Worm (Caenorhabditis elegans) whole organism, dauer: Measurements from ENCODE around the gene col-85.

Source experiments
- unc-62 ChIP-seq: sonication (generic microtip); optimal IDR thresholded peaks from 2 replicates; lab custom pipeline; 2017; ENCODE audit warnings: missing biosample characterization, missing genetic modification reagents, missing genetic modification characterization

Gene col-85

DNA sequence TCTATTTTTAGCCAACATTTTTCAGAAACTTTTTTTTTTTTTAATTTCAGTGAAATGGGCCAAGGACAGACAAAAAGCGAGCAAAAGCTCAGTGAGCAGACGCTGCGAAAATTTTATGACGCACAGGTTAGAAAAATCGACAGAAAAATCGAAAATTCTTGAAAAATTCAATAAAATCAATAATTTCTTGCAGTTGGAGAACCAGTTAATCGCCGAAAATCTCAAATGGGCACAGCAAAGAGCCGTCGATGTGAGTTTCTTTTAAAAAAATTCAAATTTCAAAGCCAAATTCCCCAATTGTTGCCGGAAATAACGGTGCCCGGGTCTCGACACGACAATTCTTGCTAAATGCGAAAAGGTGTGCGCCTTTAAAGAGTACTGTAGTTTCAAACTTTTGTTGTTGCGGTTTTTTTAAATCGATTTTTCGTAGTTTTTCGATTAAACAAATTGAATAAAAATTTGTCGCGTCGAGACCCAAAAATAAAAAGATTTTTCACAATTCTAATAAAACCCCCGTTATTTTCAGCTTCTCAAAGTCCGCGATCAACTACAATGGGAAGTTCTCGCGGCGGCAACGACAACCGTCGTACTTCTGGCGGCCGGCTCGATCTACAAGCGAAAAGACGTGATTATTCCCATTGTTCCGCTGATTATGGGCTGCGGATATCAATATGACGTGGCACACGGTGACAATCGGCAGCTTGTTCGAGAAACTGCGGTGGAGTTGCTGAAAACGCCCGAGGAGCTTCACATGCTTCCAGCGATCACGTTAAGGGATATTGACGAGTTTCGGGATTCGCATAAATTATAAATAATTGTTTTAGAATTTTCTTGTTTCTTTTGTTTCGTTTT is 34.1 kb downstream of the col-85 start, which contains the start of gene tag-280:
Gene tag-280, plus strand, starts transcription at position 51 of the 852 bp plus-strand sequence.
- TF ChIP-seq unc-62 (GFP tag; lab: Kevin White, UChicago), result no peak

DNA sequence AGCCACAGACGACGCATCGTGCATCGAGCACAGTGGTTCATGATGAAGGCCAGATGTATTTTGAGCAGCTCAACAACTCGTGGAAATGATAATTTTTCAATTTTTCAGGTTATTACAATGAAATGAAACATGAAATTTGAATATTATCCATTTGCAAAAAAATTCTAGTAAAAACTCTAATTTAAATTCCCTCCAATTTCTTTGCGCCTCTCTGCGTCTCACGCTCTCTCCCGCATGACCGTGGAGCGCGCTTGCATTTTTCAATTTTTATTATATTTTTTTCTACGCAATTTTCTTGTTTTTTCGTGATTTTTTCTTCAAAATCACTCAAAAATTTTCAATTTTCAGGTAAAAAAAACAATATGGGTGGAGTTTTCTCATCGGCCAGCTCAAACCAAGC is 35.5 kb downstream of the col-85 start, which contains the start of gene tag-281:
Gene tag-281, plus strand, starts transcription at position 340 of the 400 bp plus-strand sequence.
- TF ChIP-seq unc-62 (GFP tag; lab: Kevin White, UChicago), result no peak

DNA sequence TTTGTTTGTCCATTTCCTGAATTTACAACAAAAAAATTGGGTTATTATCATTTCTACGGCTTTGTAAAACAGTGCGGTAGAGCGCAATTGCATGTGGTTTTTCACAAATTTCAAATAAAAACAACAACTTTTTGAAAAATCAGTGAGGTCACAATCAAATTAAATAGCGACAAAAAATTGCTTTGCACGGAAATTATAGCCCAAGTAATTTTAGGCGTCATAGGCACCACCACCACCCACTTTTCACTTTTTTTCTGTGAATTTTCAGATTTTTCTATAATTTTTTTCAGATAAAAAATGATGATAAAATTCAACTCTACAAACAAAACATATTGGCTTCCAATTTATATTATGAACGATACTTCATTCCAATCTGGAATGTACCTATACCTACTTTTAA is 37.6 kb downstream of the col-85 start, which contains the start of gene sre-38:
Gene sre-38, plus strand, starts transcription at position 301 of the 400 bp plus-strand sequence.
- no peak for TF ChIP-seq unc-62 (GFP tag; lab: Kevin White, UChicago)

DNA sequence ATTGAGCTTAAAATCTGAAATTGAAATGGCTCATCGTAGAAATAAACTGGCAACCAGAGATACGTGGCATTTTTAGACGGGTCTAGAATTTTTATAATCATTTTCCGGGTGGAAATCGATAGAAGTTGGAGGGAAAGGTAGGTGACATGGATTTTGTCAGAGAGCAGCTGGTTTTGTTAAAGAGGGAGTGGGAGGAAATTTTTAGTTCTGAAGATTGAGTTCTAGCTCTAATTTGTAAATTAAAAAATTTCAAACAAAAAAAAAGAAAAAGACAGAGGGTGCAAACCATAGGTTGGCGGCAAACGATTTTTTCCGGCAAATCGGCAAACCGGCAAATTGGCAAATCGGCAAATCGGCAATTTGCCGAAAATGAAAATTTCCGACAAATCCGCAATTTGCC is 38.3 kb downstream of the col-85 start, which contains the start of gene sre-32:
Gene sre-32, minus strand, starts transcription at position 101 of the 400 bp plus-strand sequence.
- TF ChIP-seq unc-62 (GFP tag; lab: Kevin White, UChicago), result no peak

DNA sequence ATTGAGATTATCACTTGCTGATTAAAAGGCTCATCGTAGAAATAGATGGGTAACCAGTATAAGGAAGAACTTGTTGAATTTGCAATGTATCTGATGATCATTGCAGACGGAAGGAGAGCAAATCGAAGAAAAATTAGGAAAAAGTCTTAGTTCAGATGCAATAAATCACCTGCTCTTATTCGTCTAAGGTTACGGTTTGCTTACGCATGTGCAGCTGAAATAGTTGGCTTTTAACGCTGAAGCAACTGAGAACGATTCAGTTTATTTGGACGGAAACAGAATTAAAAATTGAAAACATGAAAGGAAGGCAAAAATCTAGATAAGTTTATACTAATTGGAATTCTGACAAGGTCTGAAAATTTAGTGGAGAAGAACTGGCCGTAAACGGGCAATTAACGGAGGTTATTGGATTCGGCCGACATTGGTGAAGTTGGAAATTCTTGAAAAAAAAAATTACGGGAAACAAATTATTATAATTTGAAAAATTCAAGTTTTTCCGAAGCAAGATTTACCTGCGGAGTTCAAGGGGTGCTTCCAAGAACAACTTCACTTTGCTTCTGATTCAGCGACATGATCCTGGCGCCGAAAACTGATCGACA is 42.0 kb downstream of the col-85 start, which contains the start of the genes sre-35 and sre-33:
Gene sre-35, minus strand, starts transcription at position 101 of the 599 bp plus-strand sequence.
Gene sre-33, plus strand, starts transcription at position 549 of the 599 bp plus-strand sequence.
- no peak for TF ChIP-seq unc-62 (GFP tag; lab: Kevin White, UChicago)

DNA sequence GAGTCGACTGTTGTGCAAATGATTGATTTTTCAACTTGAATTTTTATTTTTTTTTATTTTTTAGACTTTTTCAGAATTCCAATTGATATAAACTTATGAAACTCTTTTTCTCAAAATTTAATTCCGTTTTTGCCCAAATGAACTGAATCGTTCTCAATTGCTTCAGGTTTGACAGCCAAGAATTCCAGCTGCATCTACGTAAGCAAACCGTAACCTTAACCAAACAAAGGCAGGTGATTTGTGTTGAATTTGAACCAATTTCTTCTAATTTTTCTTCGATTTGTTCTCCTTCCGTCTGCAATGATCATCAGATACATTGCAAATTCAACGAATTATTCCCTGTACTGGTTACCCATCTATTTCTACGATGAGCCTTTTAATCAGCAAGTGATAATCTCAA is 45.0 kb downstream of the col-85 start, which contains the start of gene sre-34:
Gene sre-34, plus strand, starts transcription at position 301 of the 400 bp plus-strand sequence.
- TF ChIP-seq unc-62 (GFP tag; lab: Kevin White, UChicago), result no peak

DNA sequence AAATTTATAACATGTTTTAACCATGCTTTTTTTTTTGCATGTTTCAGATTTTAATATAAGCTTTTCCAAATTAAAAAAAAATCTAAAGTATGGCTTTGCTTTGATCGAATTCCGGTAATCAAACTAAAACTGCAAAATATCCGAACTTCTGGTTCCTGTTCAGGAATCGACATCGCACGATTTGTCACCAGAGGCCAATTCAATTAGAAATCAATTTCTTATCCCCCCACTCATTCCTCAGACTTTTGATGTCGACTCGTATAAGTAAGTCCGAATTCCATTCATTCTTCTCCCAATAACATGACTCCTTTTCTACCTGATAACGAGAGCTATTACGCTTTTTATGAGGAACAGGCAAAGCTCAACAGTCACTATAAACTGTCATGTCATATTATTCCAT is 46.7 kb downstream of the col-85 start, which contains the start of gene srh-27:
Gene srh-27, plus strand, starts transcription at position 301 of the 400 bp plus-strand sequence.
- TF ChIP-seq unc-62 (GFP tag; lab: Kevin White, UChicago), result no peak

DNA sequence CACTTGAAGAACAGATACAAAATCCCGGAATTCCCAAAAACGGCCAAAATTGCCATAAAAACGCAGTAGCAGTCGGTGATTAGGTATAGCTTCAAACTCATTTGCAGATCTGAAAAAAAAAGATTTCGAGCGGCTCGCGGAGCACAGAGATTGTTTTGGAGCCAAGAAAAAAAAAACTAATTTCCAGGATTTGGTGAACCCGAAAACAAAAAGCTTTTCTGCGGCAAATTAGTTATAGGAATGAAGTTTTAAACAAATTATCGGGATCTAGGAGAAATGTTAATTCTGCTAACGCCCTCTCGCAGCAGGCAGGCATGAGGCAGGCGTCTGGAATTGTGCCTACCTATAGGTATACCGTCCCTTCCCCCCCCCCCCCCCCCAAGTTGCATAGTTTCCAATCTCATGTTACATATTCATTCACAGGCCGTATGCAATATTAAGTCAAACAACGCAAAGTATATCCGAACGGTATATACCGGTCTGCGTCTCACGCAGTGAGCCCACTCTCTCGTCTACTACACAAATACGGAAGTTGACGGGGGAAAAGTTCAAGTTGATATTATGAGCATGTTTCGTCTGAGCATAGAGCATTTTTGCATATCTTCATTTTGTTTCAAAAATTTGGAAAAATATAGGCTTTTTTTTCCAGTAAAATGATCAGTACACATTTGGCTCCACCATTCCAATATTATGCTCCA is 50.1 kb downstream of the col-85 start, which contains the start of the genes W05H5.1 and pitr-6:
Gene W05H5.1, minus strand, starts transcription at position 101 of the 698 bp plus-strand sequence.
Gene pitr-6, plus strand, starts transcription at position 648 of the 698 bp plus-strand sequence.
- no peak for TF ChIP-seq unc-62 (GFP tag; lab: Kevin White, UChicago)
